Fruit fly (Drosophila melanogaster): ENCODE results near the gene Jon66Ci.

Gene Jon66Ci

DNA sequence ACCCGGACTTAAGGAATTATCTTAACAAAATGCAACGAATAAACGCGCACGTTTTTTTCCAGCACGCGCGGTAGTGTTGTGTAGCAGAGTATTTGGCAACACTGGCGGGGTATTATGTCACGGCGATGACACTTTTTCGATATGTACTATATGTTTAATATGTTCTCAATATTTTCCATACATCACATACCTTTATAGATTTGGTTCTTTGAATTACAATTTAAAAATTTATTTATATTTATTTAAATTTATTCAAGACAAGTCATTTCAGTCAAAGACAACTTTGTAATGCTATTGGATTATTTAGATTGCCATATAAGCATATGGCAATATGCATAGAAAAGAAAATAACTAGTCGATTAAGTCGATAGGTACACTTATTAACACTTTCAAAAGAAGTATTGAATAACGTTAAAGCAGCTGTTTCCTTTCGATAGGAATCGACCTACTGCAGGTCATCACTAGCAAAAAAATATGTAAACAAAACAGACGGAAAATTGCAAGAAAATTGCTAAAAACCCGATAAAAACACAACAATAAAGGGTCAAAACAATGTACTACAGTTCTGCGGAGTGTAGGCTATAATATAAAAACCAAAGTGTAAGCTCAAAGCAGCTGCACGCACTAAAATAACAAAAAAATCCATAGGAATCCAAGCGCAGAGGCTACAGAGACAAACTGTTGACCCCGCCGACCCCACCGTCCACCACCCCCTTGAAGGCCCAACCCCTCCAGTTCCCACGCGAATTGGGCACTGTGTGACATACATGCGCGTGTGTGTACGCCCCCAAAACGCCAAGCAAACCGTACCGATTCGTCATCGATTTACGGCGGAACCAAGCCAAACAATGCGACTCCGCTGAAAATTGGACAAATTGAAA lies 45.0 kb upstream of the Jon66Ci start, which contains the start of the genes CG7182 and GAPcenA (continued):
- TF ChIP-seq CG10959 (GFP tag; IDR thresholded peaks at IDR 0.05) (no peak), ranshi (GFP tag; IDR thresholded peaks at IDR 0.05) (peak; percentile 36; the same call in 1 of the 2 replicates), dan (GFP tag; IDR thresholded peaks at IDR 0.05) (no peak), Hr3 (GFP tag; optimal IDR thresholded peaks at IDR 0.05) (peak; percentile 82), zfh1 (GFP tag; IDR thresholded peaks at IDR 0.05) (no peak), sc (optimal IDR thresholded peaks at IDR 0.05) (no peak), sc (GFP tag; optimal IDR thresholded peaks at IDR 0.05) (peak; percentile 56), CG1602 (GFP tag; optimal IDR thresholded peaks at IDR 0.05) (peak; percentile 64), Abd-B (GFP tag; optimal IDR thresholded peaks at IDR 0.05) (peak; percentile 71), run (tag; optimal IDR thresholded peaks at IDR 0.05) (no peak), CG3163 (GFP tag; optimal IDR thresholded peaks at IDR 0.05) (no peak), CkIIα-i1 (GFP tag; IDR thresholded peaks at IDR 0.05) (no peak), gsb (GFP tag; IDR thresholded peaks at IDR 0.05) (no peak), CG30431 (GFP tag; optimal IDR thresholded peaks at IDR 0.05) (no peak), ab (GFP tag; optimal IDR thresholded peaks at IDR 0.05) (no peak), CG1603 (tag; optimal IDR thresholded peaks at IDR 0.05) (no peak), CG12219 (GFP tag; optimal IDR thresholded peaks at IDR 0.05) (no peak), CoRest (tag; optimal IDR thresholded peaks at IDR 0.05) (peak; percentile 86), CG7271 (tag; optimal IDR thresholded peaks at IDR 0.05) (peak; percentile 39), CG15073 (GFP tag; optimal IDR thresholded peaks at IDR 0.05) (no peak), knrl (GFP tag; IDR thresholded peaks at IDR 0.05; ENCODE audit: partially characterized antibody) (peak; percentile 71; the same call in 2 of the 3 replicates), row (GFP tag; IDR thresholded peaks at IDR 0.05) (peak; percentile 85), Atf3 (GFP tag; optimal IDR thresholded peaks at IDR 0.05) (no peak), zfh2 (GFP tag; optimal IDR thresholded peaks at IDR 0.05) (peak; percentile 41), CG12769 (tag; optimal IDR thresholded peaks at IDR 0.05) (no peak), Fer2 (tag; optimal IDR thresholded peaks at IDR 0.05) (peak; percentile 62), CG10267 (tag; optimal IDR thresholded peaks at IDR 0.05) (peak; percentile 99), CG8388 (GFP tag; optimal IDR thresholded peaks at IDR 0.05) (peak; percentile 53), Fer1 (GFP tag; optimal IDR thresholded peaks at IDR 0.05) (peak; percentile 49), chif (GFP tag; optimal IDR thresholded peaks at IDR 0.05) (peak; percentile 1 to 15), gcm2 (GFP tag; optimal IDR thresholded peaks at IDR 0.05) (no peak), PHDP (tag; optimal IDR thresholded peaks at IDR 0.05) (peak; percentile 74), slbo (GFP tag; IDR thresholded peaks at IDR 0.05) (peak; percentile 70), Max (GFP tag; optimal IDR thresholded peaks at IDR 0.05) (peak; percentile 77), dm (GFP tag; optimal IDR thresholded peaks at IDR 0.05) (peak; percentile 91), CG16779 (GFP tag; IDR thresholded peaks at IDR 0.05) (no peak), danr (GFP tag; IDR thresholded peaks at IDR 0.05) (no peak), CG3726 (GFP tag; IDR thresholded peaks at IDR 0.05) (no peak), ham (GFP tag; IDR thresholded peaks at IDR 0.05) (no peak), CG7987 (GFP tag; optimal IDR thresholded peaks at IDR 0.05) (no peak), Xrp1 (GFP tag; IDR thresholded peaks at IDR 0.05) (peak; percentile 56; the same call in 1 of the 2 replicates), CG18764 (GFP tag; optimal IDR thresholded peaks at IDR 0.05) (peak; percentile 42), Dp (GFP tag; optimal IDR thresholded peaks at IDR 0.05) (peak; percentile 42), stc (GFP tag; IDR thresholded peaks at IDR 0.05) (no peak), CG7745 (tag; optimal IDR thresholded peaks at IDR 0.05) (no peak), E2f1 (GFP tag; IDR thresholded peaks at IDR 0.05) (peak; percentile 63), CG9215 (GFP tag; IDR thresholded peaks at IDR 0.05) (peak; percentile 60), CG17361 (GFP tag; IDR thresholded peaks at IDR 0.05) (no peak; the same call in none of the 3 replicates), Sox100B (GFP tag; optimal IDR thresholded peaks at IDR 0.05) (no peak), CG6854 (GFP tag; optimal IDR thresholded peaks at IDR 0.05) (no peak)

All from whole organism, embryonic.